Worm (Caenorhabditis elegans) whole organism, young adult: Measurements from ENCODE around the gene T28B11.1.

Experiments
- C17E4.6 ChIP-seq: fragments of 200-800 bp; sonication (Bioruptor generic); IDR thresholded peaks from 2 replicates; pipeline ENCODE4 v1.3.6; 2022; ENCODE audit warnings: missing genetic modification reagents, missing genetic modification characterization, missing compliant biosample characterization
- D2030.7 ChIP-seq: fragments of 200-800 bp; sonication (Bioruptor generic); IDR thresholded peaks from 2 replicates; pipeline ENCODE4 v1.3.6; 2022; ENCODE audit warnings: missing genetic modification reagents, missing genetic modification characterization, missing compliant biosample characterization
- F55B11.4 ChIP-seq: sonication (generic microtip); optimal IDR thresholded peaks from 2 replicates; lab custom pipeline; 2016; ENCODE audit warnings: missing compliant biosample characterization, missing genetic modification characterization, borderline replicate concordance; ENCODE audit not compliant: insufficient read depth
- F57A8.1 ChIP-seq: fragments of 200-800 bp; sonication (Bioruptor generic); optimal IDR thresholded peaks from 2 replicates; lab custom pipeline; 2018; ENCODE audit warnings: mild to moderate bottlenecking, missing genetic modification characterization, moderate library complexity, missing compliant biosample characterization
- Y79H2A.3 ChIP-seq: fragments of 200-800 bp; sonication (Bioruptor generic); conservative IDR thresholded peaks from 2 replicates; pipeline ENCODE4 v1.3.6; 2022; ENCODE audit warnings: missing genetic modification reagents, missing genetic modification characterization, missing compliant biosample characterization
- ZK185.1 ChIP-seq: sonication (generic microtip); optimal IDR thresholded peaks from 2 replicates; lab custom pipeline; 2016; ENCODE audit warnings: mild to moderate bottlenecking, missing genetic modification characterization, missing compliant biosample characterization; ENCODE audit not compliant: poor library complexity, severe bottlenecking
- akir-1 ChIP-seq: fragments of 200-800 bp; sonication (Bioruptor generic); optimal IDR thresholded peaks from 2 replicates; lab custom pipeline; 2018; ENCODE audit warnings: mild to moderate bottlenecking, missing genetic modification characterization, moderate library complexity, missing compliant biosample characterization
- attf-5 ChIP-seq: fragments of 200-800 bp; sonication (Bioruptor generic); optimal IDR thresholded peaks from 2 replicates; lab custom pipeline; 2018; ENCODE audit warnings: mild to moderate bottlenecking, missing genetic modification characterization, missing compliant biosample characterization
- bed-1 ChIP-seq: fragments of 200-800 bp; sonication (Bioruptor generic); IDR thresholded peaks from 2 replicates; pipeline ENCODE4 v1.3.6; 2022; ENCODE audit warnings: missing genetic modification reagents, missing genetic modification characterization, missing compliant biosample characterization
- bed-2 ChIP-seq: fragments of 200-800 bp; sonication (Bioruptor generic); IDR thresholded peaks from 2 replicates; pipeline ENCODE4 v1.3.6; 2022; ENCODE audit warnings: missing genetic modification reagents, missing genetic modification characterization, missing compliant biosample characterization
- ceh-27 ChIP-seq: fragments of 200-800 bp; sonication (Bioruptor generic); optimal IDR thresholded peaks from 2 replicates; lab custom pipeline; 2018; ENCODE audit warnings: mild to moderate bottlenecking, missing genetic modification characterization, moderate library complexity, missing compliant biosample characterization
- ceh-40 ChIP-seq: fragments of 200-800 bp; sonication (Bioruptor generic); IDR thresholded peaks from 2 replicates; pipeline ENCODE4 v1.3.6; 2022; ENCODE audit warnings: missing genetic modification characterization, missing compliant biosample characterization
- ceh-91 ChIP-seq: fragments of 200-800 bp; sonication (Bioruptor generic); IDR thresholded peaks from 2 replicates; pipeline ENCODE4 v1.3.6; 2022; ENCODE audit warnings: missing genetic modification reagents, missing genetic modification characterization, missing compliant biosample characterization
- dox-1 ChIP-seq: fragments of 200-800 bp; sonication (Bioruptor generic); IDR thresholded peaks from 2 replicates; pipeline ENCODE4 v1.3.6; 2022; ENCODE audit warnings: missing genetic modification reagents, missing genetic modification characterization, missing compliant biosample characterization
- efl-1 ChIP-seq: fragments of 150-350 bp; optimal IDR thresholded peaks from 2 replicates; lab custom pipeline; 2014; ENCODE audit warnings: missing biosample characterization, missing genetic modification reagents, missing genetic modification characterization
- egl-44 ChIP-seq: fragments of 200-800 bp; sonication (Bioruptor generic); IDR thresholded peaks from 2 replicates; pipeline ENCODE4 v1.3.6; 2022; ENCODE audit warnings: missing genetic modification reagents, missing genetic modification characterization, missing compliant biosample characterization
- fkh-3 ChIP-seq: sonication (generic microtip); optimal IDR thresholded peaks from 2 replicates; lab custom pipeline; 2016; ENCODE audit warnings: mild to moderate bottlenecking, missing genetic modification characterization, missing compliant biosample characterization
- him-1 ChIP-seq: sonication (generic microtip); optimal IDR thresholded peaks from 2 replicates; lab custom pipeline; 2016; ENCODE audit warnings: missing genotype, missing genetic modification reagents, missing genetic modification characterization, missing compliant biosample characterization
- hlh-26 ChIP-seq: fragments of 200-800 bp; sonication (Bioruptor generic); conservative IDR thresholded peaks from 2 replicates; pipeline ENCODE4 v1.3.6; 2022; ENCODE audit warnings: missing genetic modification reagents, missing genetic modification characterization, missing compliant biosample characterization
- hmg-1.2 ChIP-seq: fragments of 200-800 bp; sonication (Bioruptor generic); IDR thresholded peaks from 2 replicates; pipeline ENCODE4 v1.3.6; 2022; ENCODE audit warnings: missing genetic modification reagents, missing genetic modification characterization, missing compliant biosample characterization
- hsf-1 ChIP-seq: fragments of 200-800 bp; sonication (Bioruptor generic); IDR thresholded peaks from 2 replicates; pipeline ENCODE4 v1.3.6; 2022; ENCODE audit warnings: missing genetic modification reagents, missing genetic modification characterization, missing compliant biosample characterization
- lag-1 ChIP-seq: fragments of 200-800 bp; sonication (Bioruptor generic); IDR thresholded peaks from 2 replicates; pipeline ENCODE4 v1.3.6; 2022; ENCODE audit warnings: missing genetic modification reagents, missing genetic modification characterization, missing compliant biosample characterization
- let-526 ChIP-seq: fragments of 200-800 bp; sonication (Bioruptor generic); IDR thresholded peaks from 2 replicates; pipeline ENCODE4 v1.3.6; 2022; ENCODE audit warnings: missing genetic modification reagents, missing genetic modification characterization, missing compliant biosample characterization
- let-607 ChIP-seq, 2 experiments: fragments of 200-800 bp in 1 of 2; sonication (Bioruptor generic) in 1 of 2; sonication (generic microtip) in 1 of 2; optimal IDR thresholded peaks; 2 replicates each; lab custom pipeline; 2016 to 2018; ENCODE audit warnings: mild to moderate bottlenecking in 2 of 2, missing compliant biosample characterization in 2 of 2, missing genetic modification characterization in 2 of 2, moderate library complexity in 2 of 2, missing genotype in 1 of 2
- madf-3 ChIP-seq: fragments of 200-800 bp; sonication (Bioruptor generic); IDR thresholded peaks from 2 replicates; pipeline ENCODE4 v1.3.6; 2022; ENCODE audit warnings: missing genetic modification reagents, missing genetic modification characterization, missing compliant biosample characterization
- madf-6 ChIP-seq: fragments of 200-800 bp; sonication (Bioruptor generic); IDR thresholded peaks from 2 replicates; pipeline ENCODE4 v1.3.6; 2022; ENCODE audit warnings: missing genetic modification reagents, missing genetic modification characterization, missing compliant biosample characterization
- madf-8 ChIP-seq: fragments of 200-800 bp; sonication (Bioruptor generic); conservative IDR thresholded peaks from 2 replicates; pipeline ENCODE4 v1.3.6; 2022; ENCODE audit warnings: missing genetic modification reagents, missing genetic modification characterization, missing compliant biosample characterization
- mel-28 ChIP-seq: sonication (generic microtip); optimal IDR thresholded peaks from 2 replicates; lab custom pipeline; 2016; ENCODE audit warnings: borderline replicate concordance, mild to moderate bottlenecking, missing genetic modification characterization, missing compliant biosample characterization
- mes-4 ChIP-seq: sonication (generic microtip); optimal IDR thresholded peaks from 2 replicates; lab custom pipeline; 2016; ENCODE audit warnings: missing genotype, missing genetic modification characterization, missing compliant biosample characterization
- mxl-1 ChIP-seq: sonication (generic microtip); optimal IDR thresholded peaks from 2 replicates; lab custom pipeline; 2016; ENCODE audit warnings: missing genetic modification characterization, missing compliant biosample characterization
- nfya-1 ChIP-seq: sonication (generic microtip); optimal IDR thresholded peaks from 2 replicates; lab custom pipeline; 2017; ENCODE audit warnings: antibody characterized with exemption, missing compliant biosample characterization, missing genetic modification characterization, borderline replicate concordance; ENCODE audit not compliant: insufficient read depth
- nhr-179 ChIP-seq: sonication (generic microtip); optimal IDR thresholded peaks from 2 replicates; lab custom pipeline; 2016; ENCODE audit warnings: mild to moderate bottlenecking, missing genetic modification characterization, missing compliant biosample characterization
- nhr-27 ChIP-seq: fragments of 200-800 bp; sonication (Bioruptor generic); optimal IDR thresholded peaks from 2 replicates; lab custom pipeline; 2018; ENCODE audit warnings: mild to moderate bottlenecking, missing genetic modification characterization, moderate library complexity, missing compliant biosample characterization
- pbrm-1 ChIP-seq: fragments of 200-800 bp; sonication (Bioruptor generic); IDR thresholded peaks from 2 replicates; pipeline ENCODE4 v1.3.6; 2022; ENCODE audit warnings: missing genetic modification reagents, missing genetic modification characterization, missing compliant biosample characterization
- rcor-1 ChIP-seq: fragments of 200-800 bp; sonication (Bioruptor generic); IDR thresholded peaks from 2 replicates; pipeline ENCODE4 v1.3.6; 2022; ENCODE audit warnings: missing genetic modification reagents, missing genetic modification characterization, missing compliant biosample characterization
- snpc-4 ChIP-seq, 5 experiments: fragments of 150-350 bp in 1 of 5; sonication (generic microtip) in 4 of 5; optimal IDR thresholded peaks; 2 replicates each; lab custom pipeline; 2014 to 2018; ENCODE audit warnings: missing genetic modification characterization in 5 of 5, missing biosample characterization in 3 of 5, antibody characterized with exemption in 2 of 5, mild to moderate bottlenecking in 2 of 5, missing compliant biosample characterization in 2 of 5, missing genotype in 2 of 5, moderate library complexity in 2 of 5, missing genetic modification reagents in 1 of 5
- unc-62 ChIP-seq: fragments of 150-350 bp; optimal IDR thresholded peaks from 2 replicates; lab custom pipeline; 2014; ENCODE audit warnings: missing biosample characterization, missing genetic modification reagents, missing genetic modification characterization
- xnd-1 ChIP-seq: sonication (generic microtip); optimal IDR thresholded peaks from 2 replicates; lab custom pipeline; 2016; ENCODE audit warnings: missing genotype, missing genetic modification reagents, missing genetic modification characterization, missing compliant biosample characterization
- zfh-2 ChIP-seq: fragments of 200-800 bp; sonication (Bioruptor generic); conservative IDR thresholded peaks from 2 replicates; pipeline ENCODE4 v1.3.6; 2022; ENCODE audit warnings: missing genetic modification reagents, missing genetic modification characterization, missing compliant biosample characterization
- ztf-22 ChIP-seq: fragments of 200-800 bp; sonication (Bioruptor generic); optimal IDR thresholded peaks from 2 replicates; lab custom pipeline; 2018; ENCODE audit warnings: mild to moderate bottlenecking, missing genetic modification characterization, moderate library complexity, missing compliant biosample characterization
- ztf-25 ChIP-seq: fragments of 200-800 bp; sonication (Bioruptor generic); IDR thresholded peaks from 2 replicates; pipeline ENCODE4 v1.3.6; 2022; ENCODE audit warnings: missing genetic modification reagents, missing genetic modification characterization, missing compliant biosample characterization
- ztf-26 ChIP-seq: sonication (generic microtip); optimal IDR thresholded peaks from 2 replicates; lab custom pipeline; 2017; ENCODE audit warnings: missing genetic modification characterization, missing compliant biosample characterization
- ztf-6 ChIP-seq: fragments of 200-800 bp; sonication (Bioruptor generic); IDR thresholded peaks from 2 replicates; pipeline ENCODE4 v1.3.6; 2022; ENCODE audit warnings: missing genetic modification reagents, missing genetic modification characterization, missing compliant biosample characterization

T28B11.1 gene

DNA sequence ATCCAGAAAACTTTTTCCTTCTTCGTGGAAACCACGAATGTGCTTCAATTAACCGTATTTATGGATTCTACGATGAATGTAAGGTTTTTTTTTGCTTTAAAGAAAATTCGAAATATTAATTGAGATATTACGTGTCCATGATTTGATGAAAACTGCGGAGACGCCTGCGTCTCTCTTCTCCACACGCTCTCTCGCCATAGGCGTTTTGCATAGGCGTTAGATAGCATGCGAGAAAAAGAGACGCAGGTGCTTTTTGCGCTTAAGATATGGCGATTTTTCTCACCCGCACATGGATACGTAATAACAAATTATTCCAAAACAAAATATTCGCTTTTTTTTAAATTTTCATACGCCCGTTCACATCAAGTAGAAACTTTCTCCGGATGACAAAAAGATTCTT lies 48.8 kb downstream of the T28B11.1 start:
- no peak for TF ChIP-seq nhr-179
- TF ChIP-seq hmg-1.2 (GFP tag; lab: Robert Waterston, UW), result peak; percentile 90

- TF ChIP-seq madf-8 (no peak), attf-5 (GFP tag; lab: Kevin White, UChicago) (no peak), ceh-91 (no peak)
Measured at ce11 chrV:10682122-10682521, 50.1 kb downstream of the T28B11.1 start, which contains the start of gene gsp-1. Gene gsp-1, plus strand, starts transcription at chrV:10682422.

DNA sequence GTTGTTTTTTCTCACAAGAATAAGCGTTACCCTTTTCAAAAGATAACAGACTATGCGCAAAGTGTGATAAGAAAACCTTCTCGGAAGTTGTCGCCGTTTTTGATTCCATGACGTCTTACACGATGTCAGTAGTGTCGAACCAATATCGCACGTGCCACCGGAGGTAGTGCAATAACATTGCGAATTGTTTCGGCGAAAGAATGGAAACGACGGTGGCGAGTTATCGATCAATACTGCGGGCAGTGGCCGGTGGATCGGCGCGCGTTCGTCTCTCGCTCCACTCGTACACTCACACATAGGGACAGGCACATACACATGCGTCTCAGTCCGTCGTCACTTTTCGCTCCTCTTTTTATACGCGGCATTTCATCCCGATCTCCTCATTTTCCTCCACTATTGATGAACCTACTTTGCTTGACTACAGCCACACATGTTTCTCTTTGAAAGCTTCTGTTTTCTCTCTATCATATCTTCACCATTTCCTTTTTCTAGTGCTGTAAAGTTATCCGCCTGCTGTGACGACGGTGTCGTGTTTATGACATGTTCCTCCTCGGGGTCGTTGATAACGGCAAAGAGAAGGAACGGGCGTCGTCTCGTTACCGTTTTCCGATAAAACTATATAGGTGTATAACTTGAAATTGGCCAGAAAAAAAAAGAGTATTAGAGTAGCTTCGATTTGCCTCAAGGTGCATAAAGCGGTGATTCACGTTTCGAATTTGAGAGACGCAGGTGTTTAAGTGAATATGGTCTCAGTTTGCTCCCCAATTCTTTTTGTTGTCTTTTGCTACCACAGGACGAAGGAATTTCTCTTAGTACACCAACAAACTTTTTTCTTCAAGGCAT lies 50.9 kb downstream of the T28B11.1 start:
- peak; percentile 40 for TF ChIP-seq ceh-27
- TF ChIP-seq hsf-1 (GFP tag; lab: Robert Waterston, UW), result no peak
- TF ChIP-seq him-1, result no peak
- peak; percentile 72 for TF ChIP-seq zfh-2
- TF ChIP-seq bed-2 (GFP tag; lab: Robert Waterston, UW), result no peak
- no peak for TF ChIP-seq nhr-27 (tag; lab: Kevin White, UChicago)
- TF ChIP-seq ceh-40 (GFP tag; lab: Robert Waterston, UW), result no peak
- TF ChIP-seq rcor-1, result no peak
- TF ChIP-seq hlh-26 (GFP tag; lab: Robert Waterston, UW), result no peak
- TF ChIP-seq ztf-25 (GFP tag; lab: Robert Waterston, UW), result no peak
- TF ChIP-seq fkh-3 (tag; lab: Kevin White, UChicago), result no peak
- TF ChIP-seq nfya-1 (tag; lab: Kevin White, UChicago), result no peak
- no peak for TF ChIP-seq snpc-4 (GFP tag; optimal IDR thresholded peaks at IDR 0.05; lab: Kevin White, UChicago)
- TF ChIP-seq snpc-4 (tag; optimal IDR thresholded peaks at IDR 0.05; lab: Kevin White, UChicago), result peak in 1 of 4 experiments; percentile 2
- TF ChIP-seq ZK185.1, result no peak
- TF ChIP-seq let-526, result 0 out of 2 replicates have a peak, but pooled peaks have one; percentile 17
- no peak for TF ChIP-seq lag-1 (GFP tag; lab: Robert Waterston, UW)
- TF ChIP-seq xnd-1 (tag; lab: Kevin White, UChicago), result no peak
- no peak for TF ChIP-seq Y79H2A.3 (GFP tag; lab: Robert Waterston, UW)
- TF ChIP-seq C17E4.6 (GFP tag; lab: Robert Waterston, UW), result no peak
- TF ChIP-seq dox-1, result peak; percentile 53
- TF ChIP-seq mxl-1 (tag; lab: Kevin White, UChicago), result no peak
- no peak for TF ChIP-seq mel-28 (tag; lab: Kevin White, UChicago)
- TF ChIP-seq ztf-22, result peak; percentile 42
- TF ChIP-seq ztf-6 (GFP tag; lab: Robert Waterston, UW), result no peak
- TF ChIP-seq mes-4, result no peak
- no peak for TF ChIP-seq let-607 (tag; optimal IDR thresholded peaks at IDR 0.05; lab: Kevin White, UChicago)
- no peak for TF ChIP-seq pbrm-1 (GFP tag; lab: Robert Waterston, UW)
- TF ChIP-seq F57A8.1, result peak; percentile 18
- TF ChIP-seq F55B11.4 (tag; lab: Kevin White, UChicago), result no peak
- TF ChIP-seq bed-1 (GFP tag; lab: Robert Waterston, UW), result no peak
- peak; percentile 59 for TF ChIP-seq ztf-26 (tag; lab: Kevin White, UChicago)
- TF ChIP-seq efl-1, result no peak
- no peak; the same call in 1 of the 2 replicates for TF ChIP-seq madf-6 (GFP tag; lab: Robert Waterston, UW)
- no peak for TF ChIP-seq akir-1 (GFP tag; lab: Kevin White, UChicago)
- no peak for TF ChIP-seq D2030.7
- TF ChIP-seq madf-3 (GFP tag; lab: Robert Waterston, UW), result no peak
- no peak for TF ChIP-seq egl-44 (GFP tag; lab: Robert Waterston, UW)
- TF ChIP-seq unc-62 (GFP tag; lab: Kevin White, UChicago), result no peak
